Worm (Caenorhabditis elegans) whole organism, L3 larva: ENCODE data around the gene F21A3.4.

ENCODE experiments used
- R02D3.7 ChIP-seq: fragments of 150-350 bp; optimal IDR thresholded peaks from 2 replicates; lab custom pipeline; 2014; ENCODE audit warnings: missing biosample characterization, missing genetic modification characterization
- aly-2 ChIP-seq: fragments of 150-350 bp; optimal IDR thresholded peaks from 2 replicates; lab custom pipeline; 2014; ENCODE audit warnings: missing biosample characterization, missing genetic modification characterization
- ama-1 ChIP-seq: fragments of 150-350 bp; optimal IDR thresholded peaks from 2 replicates; lab custom pipeline; 2018
- ceh-16 ChIP-seq: sonication (generic microtip); optimal IDR thresholded peaks from 2 replicates; lab custom pipeline; 2017; ENCODE audit warnings: missing biosample characterization, missing genetic modification characterization
- ceh-28 ChIP-seq: fragments of 150-350 bp; optimal IDR thresholded peaks from 2 replicates; lab custom pipeline; 2014; ENCODE audit warnings: missing biosample characterization, missing genetic modification reagents, missing genetic modification characterization
- ceh-82 ChIP-seq: fragments of 150-350 bp; optimal IDR thresholded peaks from 2 replicates; lab custom pipeline; 2014; ENCODE audit warnings: missing biosample characterization, missing genetic modification characterization
- ceh-9 ChIP-seq: sonication (generic microtip); optimal IDR thresholded peaks from 2 replicates; lab custom pipeline; 2018; ENCODE audit warnings: missing biosample characterization, missing genetic modification characterization
- egl-27 ChIP-seq: sonication (generic microtip); optimal IDR thresholded peaks from 4 replicates; lab custom pipeline; 2017; ENCODE audit warnings: missing biosample characterization, missing genetic modification reagents, missing genetic modification characterization
- elt-1 ChIP-seq: fragments of 150-350 bp; optimal IDR thresholded peaks from 2 replicates; lab custom pipeline; 2014; ENCODE audit warnings: missing biosample characterization, missing genetic modification characterization
- elt-2 ChIP-seq: sonication (generic microtip); optimal IDR thresholded peaks from 2 replicates; lab custom pipeline; 2016; ENCODE audit warnings: missing genetic modification reagents, mild to moderate bottlenecking, missing genetic modification characterization, missing compliant biosample characterization
- elt-3 ChIP-seq, 3 experiments: fragments of 150-350 bp in 1 of 3; sonication (generic microtip) in 2 of 3; optimal IDR thresholded peaks; 2 replicates in 2 of 3; 4 replicates in 1 of 3; lab custom pipeline; 2014 to 2017; ENCODE audit warnings: missing biosample characterization in 3 of 3, missing genetic modification characterization in 3 of 3
- fkh-10 ChIP-seq: sonication (generic microtip); optimal IDR thresholded peaks from 2 replicates; lab custom pipeline; 2017; ENCODE audit warnings: missing biosample characterization, missing genetic modification reagents, missing genetic modification characterization
- fkh-2 ChIP-seq: fragments of 150-350 bp; optimal IDR thresholded peaks from 2 replicates; lab custom pipeline; 2014; ENCODE audit warnings: missing biosample characterization, missing genetic modification reagents, missing genetic modification characterization
- fos-1 ChIP-seq: fragments of 150-350 bp; optimal IDR thresholded peaks from 2 replicates; lab custom pipeline; 2014; ENCODE audit warnings: missing biosample characterization, missing genetic modification characterization
- hmg-11 ChIP-seq: sonication (generic microtip); optimal IDR thresholded peaks from 2 replicates; lab custom pipeline; 2016; ENCODE audit warnings: missing genetic modification characterization, missing compliant biosample characterization
- jun-1 ChIP-seq: fragments of 150-350 bp; optimal IDR thresholded peaks from 2 replicates; lab custom pipeline; 2014; ENCODE audit warnings: missing biosample characterization, missing genetic modification reagents, missing genetic modification characterization
- lin-15B ChIP-seq: fragments of 150-350 bp; optimal IDR thresholded peaks from 2 replicates; lab custom pipeline; 2014; ENCODE audit warnings: missing biosample characterization, missing genetic modification characterization
- lin-39 ChIP-seq: fragments of 150-350 bp; optimal IDR thresholded peaks from 2 replicates; lab custom pipeline; 2018; ENCODE audit warnings: missing biosample characterization, missing genetic modification reagents, missing genetic modification characterization
- mdl-1 ChIP-seq: fragments of 150-350 bp; optimal IDR thresholded peaks from 2 replicates; lab custom pipeline; 2014; ENCODE audit warnings: missing biosample characterization, missing genetic modification characterization
- mml-1 ChIP-seq: fragments of 150-350 bp; sonication (generic microtip); optimal IDR thresholded peaks from 3 replicates; lab custom pipeline; 2014; ENCODE audit warnings: missing biosample characterization, missing genetic modification characterization
- nfya-1 ChIP-seq: sonication (generic microtip); optimal IDR thresholded peaks from 2 replicates; lab custom pipeline; 2017; ENCODE audit warnings: missing genetic modification characterization, mild to moderate bottlenecking, missing compliant biosample characterization, antibody characterized with exemption, moderate library complexity; ENCODE audit not compliant: insufficient read depth
- nhr-11 ChIP-seq: fragments of 150-350 bp; optimal IDR thresholded peaks from 2 replicates; lab custom pipeline; 2014; ENCODE audit warnings: missing biosample characterization, missing genetic modification characterization
- nhr-23 ChIP-seq: fragments of 150-350 bp; optimal IDR thresholded peaks from 2 replicates; lab custom pipeline; 2014; ENCODE audit warnings: missing biosample characterization, missing genetic modification reagents, missing genetic modification characterization
- nhr-237 ChIP-seq: fragments of 150-350 bp; optimal IDR thresholded peaks from 2 replicates; lab custom pipeline; 2014; ENCODE audit warnings: missing biosample characterization, missing genetic modification characterization
- nhr-25 ChIP-seq: sonication (generic microtip); optimal IDR thresholded peaks from 2 replicates; lab custom pipeline; 2017; ENCODE audit warnings: missing biosample characterization, missing genetic modification characterization
- nhr-28 ChIP-seq: fragments of 150-350 bp; optimal IDR thresholded peaks from 2 replicates; lab custom pipeline; 2014; ENCODE audit warnings: missing biosample characterization, missing genetic modification characterization
- nhr-43 ChIP-seq: sonication (generic microtip); optimal IDR thresholded peaks from 2 replicates; lab custom pipeline; 2016; ENCODE audit warnings: mild to moderate bottlenecking, missing genetic modification characterization, missing compliant biosample characterization; ENCODE audit not compliant: poor library complexity, severe bottlenecking
- nhr-67 ChIP-seq: fragments of 150-350 bp; optimal IDR thresholded peaks from 2 replicates; lab custom pipeline; 2014; ENCODE audit warnings: missing biosample characterization, missing genetic modification characterization
- nhr-76 ChIP-seq: fragments of 150-350 bp; sonication (generic microtip); optimal IDR thresholded peaks from 5 replicates; lab custom pipeline; 2014; ENCODE audit warnings: missing biosample characterization, missing genetic modification characterization
- pha-4 ChIP-seq: fragments of 150-350 bp; optimal IDR thresholded peaks from 2 replicates; lab custom pipeline; 2014; ENCODE audit warnings: missing biosample characterization, missing genetic modification reagents, missing genetic modification characterization
- pqm-1 ChIP-seq: fragments of 150-350 bp; optimal IDR thresholded peaks from 2 replicates; lab custom pipeline; 2017; ENCODE audit warnings: missing biosample characterization, missing genetic modification characterization, inconsistent platforms
- sea-2 ChIP-seq: fragments of 150-350 bp; sonication (generic microtip); optimal IDR thresholded peaks from 4 replicates; lab custom pipeline; 2014; ENCODE audit warnings: missing biosample characterization, missing genetic modification reagents, missing genetic modification characterization
- skn-1 ChIP-seq: fragments of 150-350 bp; optimal IDR thresholded peaks from 2 replicates; lab custom pipeline; 2014; ENCODE audit warnings: missing biosample characterization, missing genetic modification characterization
- snpc-4 ChIP-seq: fragments of 150-350 bp; optimal IDR thresholded peaks from 2 replicates; lab custom pipeline; 2014; ENCODE audit warnings: missing biosample characterization, missing genetic modification characterization
- tbx-2 ChIP-seq: sonication (generic microtip); optimal IDR thresholded peaks from 2 replicates; lab custom pipeline; 2016; ENCODE audit warnings: mild to moderate bottlenecking, missing genetic modification characterization, missing compliant biosample characterization
- unc-62 ChIP-seq: fragments of 150-350 bp; sonication (generic microtip); optimal IDR thresholded peaks from 4 replicates; lab custom pipeline; 2014; ENCODE audit warnings: missing biosample characterization, missing genetic modification reagents, missing genetic modification characterization
- ztf-11 ChIP-seq: fragments of 150-350 bp; optimal IDR thresholded peaks from 2 replicates; lab custom pipeline; 2014; ENCODE audit warnings: missing biosample characterization, missing genetic modification characterization
- ztf-4 ChIP-seq: fragments of 150-350 bp; optimal IDR thresholded peaks from 2 replicates; lab custom pipeline; 2014; ENCODE audit warnings: missing biosample characterization, missing genetic modification characterization

Gene F21A3.4

DNA sequence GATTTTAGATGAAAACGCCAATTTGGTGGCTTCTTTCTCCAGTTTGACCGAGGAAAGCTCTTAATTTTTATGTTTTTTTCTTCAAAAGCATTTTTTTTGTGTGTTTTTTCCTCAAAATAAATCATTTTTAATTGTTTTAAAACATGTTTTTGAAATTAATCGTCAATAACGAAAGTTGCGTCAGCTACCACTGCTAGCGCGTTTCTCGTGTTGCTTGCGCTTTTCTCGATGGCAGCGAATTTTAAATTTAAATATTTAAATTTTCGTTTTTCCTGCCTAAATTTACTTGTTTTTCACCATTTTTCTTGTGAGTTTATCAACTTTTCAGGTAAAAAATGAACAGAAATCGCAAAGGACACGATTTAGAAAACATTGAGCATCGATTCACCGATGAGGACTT lies 1.5 kb downstream of the F21A3.4 start, which contains the start of gene prde-1:
Gene prde-1 (plus strand): TSS at position 322 of the 400 bp plus-strand sequence.
- TF ChIP-seq ceh-16 (tag; lab: Kevin White, UChicago), result no peak
- no peak for TF ChIP-seq ceh-82 (tag; lab: Kevin White, UChicago)
- TF ChIP-seq lin-39, result no peak
- no peak for TF ChIP-seq fos-1 (tag; lab: Kevin White, UChicago)
- TF ChIP-seq tbx-2 (tag; lab: Kevin White, UChicago), result no peak
- TF ChIP-seq fkh-10 (GFP tag; lab: Kevin White, UChicago), result no peak
- TF ChIP-seq nhr-25, result no peak
- TF ChIP-seq aly-2 (tag; lab: Kevin White, UChicago), result no peak
- TF ChIP-seq lin-15B (tag; lab: Kevin White, UChicago), result no peak
- no peak for TF ChIP-seq nhr-67 (tag; lab: Kevin White, UChicago)
- TF ChIP-seq, all 47 proteins: peak for 0

DNA sequence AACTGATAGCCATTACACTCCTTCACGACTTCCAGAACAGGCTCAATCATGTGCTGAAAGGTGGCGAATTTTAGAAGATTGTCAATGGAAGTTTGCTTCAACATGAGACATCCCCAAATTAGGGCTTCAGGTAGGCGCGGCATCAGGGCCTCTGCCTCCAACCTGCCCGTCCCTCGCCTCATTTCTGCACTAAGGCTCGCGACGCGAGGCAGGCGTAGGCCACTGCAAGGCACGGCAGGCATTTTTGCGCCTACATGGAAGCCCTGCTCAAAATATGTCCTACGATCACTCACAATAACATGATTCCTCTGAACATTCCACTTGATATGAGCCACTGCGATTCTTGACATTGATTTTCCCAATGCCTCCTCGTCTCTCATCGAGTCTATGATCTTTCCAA lies 6.8 kb downstream of the F21A3.4 start:
- TF ChIP-seq elt-1 (tag; lab: Kevin White, UChicago), result no peak
- TF ChIP-seq elt-2 (tag; lab: Kevin White, UChicago), result no peak
- TF ChIP-seq ceh-28 (tag; lab: Kevin White, UChicago), result no peak
- TF ChIP-seq ama-1 (lab: Kevin White, UChicago), result no peak
- no peak for TF ChIP-seq fos-1 (tag; lab: Kevin White, UChicago)
- no peak for TF ChIP-seq lin-15B (tag; lab: Kevin White, UChicago)
- TF ChIP-seq nhr-76 (tag; lab: Kevin White, UChicago), result no peak
- no peak for TF ChIP-seq mdl-1 (tag; lab: Kevin White, UChicago)
- no peak for TF ChIP-seq R02D3.7 (tag; lab: Kevin White, UChicago)

DNA sequence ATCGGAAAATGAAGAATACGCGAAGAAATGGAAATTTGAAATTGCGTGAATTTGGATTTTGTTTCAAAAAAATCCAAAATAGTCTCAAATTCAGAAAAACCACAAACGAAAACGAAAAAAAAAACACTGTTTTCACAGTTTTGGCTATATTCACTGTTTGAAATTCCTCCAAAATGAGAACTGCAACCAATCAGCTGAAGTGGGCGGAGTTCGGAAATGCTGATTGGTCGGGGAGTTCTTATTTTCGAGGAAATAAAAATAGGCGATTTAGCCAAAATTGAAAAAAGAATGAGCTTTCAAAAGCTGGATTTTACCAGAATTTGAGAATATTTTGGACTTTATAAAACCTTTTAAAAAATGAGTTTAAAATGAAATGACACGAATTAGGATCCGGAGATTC lies 8.5 kb downstream of the F21A3.4 start, which contains the start of gene glb-14:
Gene glb-14 (minus strand): TSS at position 97 of the 400 bp plus-strand sequence.
- TF ChIP-seq R02D3.7 (tag; lab: Kevin White, UChicago), result no peak
- peak; percentile 80 for TF ChIP-seq nfya-1 (tag; lab: Kevin White, UChicago)

DNA sequence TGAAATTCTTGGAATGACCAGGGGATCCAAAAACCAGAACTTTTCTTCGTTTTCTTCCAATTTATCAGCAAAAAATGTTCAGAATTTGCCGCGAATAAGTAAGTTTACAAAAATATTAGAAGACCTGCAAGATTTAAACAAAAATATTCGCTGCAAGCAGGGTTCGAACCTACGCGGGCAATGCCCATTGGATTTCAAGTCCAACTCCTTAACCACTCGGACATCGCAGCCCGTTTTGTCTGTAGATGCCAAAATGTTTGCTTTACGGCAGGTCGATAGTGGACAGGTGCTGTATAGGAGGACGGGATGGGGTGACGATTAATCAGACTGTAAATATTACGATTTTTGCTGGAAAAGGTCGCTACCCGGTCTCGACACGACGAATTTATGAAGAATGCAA lies 11.3 kb downstream of the F21A3.4 start:
- TF ChIP-seq nhr-43 (tag; lab: Kevin White, UChicago) (peak; percentile 39), ceh-82 (tag; lab: Kevin White, UChicago) (no peak)

DNA sequence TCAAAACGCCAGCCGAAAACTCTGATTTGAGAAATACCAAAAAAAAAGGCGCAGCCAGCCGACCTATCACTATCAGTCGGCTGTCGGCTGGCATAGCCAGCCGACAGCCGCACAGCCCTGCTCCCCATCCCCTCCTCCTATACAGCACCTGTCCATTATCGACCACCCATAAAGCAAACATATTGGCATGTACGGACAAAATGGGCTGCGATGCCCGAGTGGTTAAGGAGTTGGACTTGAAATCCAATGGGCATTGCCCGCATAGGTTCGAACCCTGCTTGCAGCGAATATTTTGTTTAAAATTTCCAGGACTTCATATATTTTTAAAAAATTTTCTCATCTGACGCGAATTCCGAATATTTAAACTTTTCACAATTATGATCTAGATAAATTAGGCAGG lies 14.0 kb downstream of the F21A3.4 start:
- TF ChIP-seq unc-62 (GFP tag; lab: Kevin White, UChicago), result no peak
- TF ChIP-seq R02D3.7 (tag; lab: Kevin White, UChicago), result no peak
- no peak for TF ChIP-seq ceh-9 (tag; lab: Kevin White, UChicago)
- no peak for TF ChIP-seq tbx-2 (tag; lab: Kevin White, UChicago)
- TF ChIP-seq egl-27, result no peak
- TF ChIP-seq nhr-237 (tag; lab: Kevin White, UChicago), result no peak
- no peak for TF ChIP-seq nfya-1 (tag; lab: Kevin White, UChicago)
- no peak for TF ChIP-seq mml-1 (tag; lab: Kevin White, UChicago)
- TF ChIP-seq sea-2 (GFP tag; lab: Kevin White, UChicago), result no peak
- no peak for TF ChIP-seq skn-1
- TF ChIP-seq elt-3 (tag; optimal IDR thresholded peaks at IDR 0.05; lab: Kevin White, UChicago), result no peak
- no peak for TF ChIP-seq ztf-4 (tag; lab: Kevin White, UChicago)
- TF ChIP-seq pha-4 (tag; lab: Kevin White, UChicago), result no peak
- TF ChIP-seq nhr-28 (tag; lab: Kevin White, UChicago), result no peak
- no peak for TF ChIP-seq nhr-11
- no peak for TF ChIP-seq nhr-76 (tag; lab: Kevin White, UChicago)

DNA sequence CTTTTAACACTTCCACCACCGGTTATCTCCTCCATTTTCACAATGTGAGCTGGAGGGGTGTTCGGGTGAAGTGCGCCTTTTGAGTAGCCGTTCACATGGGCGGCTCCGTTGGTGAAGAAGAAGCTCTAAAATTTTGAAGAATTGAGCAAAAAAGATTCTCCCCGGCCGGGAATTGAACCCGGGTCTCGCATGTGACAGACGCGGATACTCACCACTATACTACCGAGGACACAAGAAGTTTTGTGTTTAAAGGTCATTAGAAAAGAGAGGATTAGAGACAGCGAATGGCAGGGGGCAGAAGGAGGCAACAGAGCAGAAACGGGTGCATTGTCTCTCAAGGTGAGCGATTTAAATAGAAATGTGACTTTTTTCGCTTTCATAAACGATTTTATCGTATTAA lies 15.2 kb downstream of the F21A3.4 start:
- TF ChIP-seq pha-4 (tag; lab: Kevin White, UChicago) (peak; percentile 44), ama-1 (lab: Kevin White, UChicago) (no peak), nhr-11 (no peak), lin-39 (peak; percentile 25), jun-1 (no peak), sea-2 (GFP tag; lab: Kevin White, UChicago) (no peak), tbx-2 (tag; lab: Kevin White, UChicago) (peak; percentile 44), ztf-11 (tag; lab: Kevin White, UChicago) (no peak), nfya-1 (tag; lab: Kevin White, UChicago) (peak; percentile 52), fkh-2 (no peak), snpc-4 (peak; percentile 11), pqm-1 (tag; lab: Kevin White, UChicago) (peak; percentile 10), nhr-23 (tag; lab: Kevin White, UChicago) (no peak), nhr-43 (tag; lab: Kevin White, UChicago) (peak; percentile 53), hmg-11 (peak; percentile 63), lin-15B (tag; lab: Kevin White, UChicago) (no peak), elt-2 (tag; lab: Kevin White, UChicago) (peak; percentile 26), skn-1 (peak; percentile 17), elt-1 (tag; lab: Kevin White, UChicago) (no peak)
